Fruit fly (Drosophila melanogaster): ENCODE results near the gene Ddr.

Gene Ddr

DNA sequence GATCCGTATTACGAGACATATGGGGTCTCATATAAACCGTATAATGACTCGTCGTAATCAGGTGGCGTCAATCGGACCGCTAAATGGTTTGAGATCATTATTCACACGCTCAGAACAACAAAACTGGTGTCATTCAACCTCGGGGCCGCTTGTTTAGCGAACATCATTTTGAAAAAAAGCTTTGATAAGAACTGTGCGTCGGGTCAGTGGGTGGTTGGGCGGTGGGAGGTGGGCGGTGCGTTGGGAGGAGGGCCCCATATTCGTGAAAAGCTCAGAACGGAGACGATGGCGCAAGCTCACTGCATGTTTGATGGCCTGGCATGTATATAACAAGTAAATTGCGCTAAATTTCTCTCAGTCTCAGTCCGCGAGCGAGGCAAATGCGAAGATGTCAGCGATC, 2.6 kb downstream of the Ddr start, which contains the start of gene AANATL2:
Gene AANATL2 (plus strand): TSS at position 372 of the 400 bp plus-strand sequence.
- TF ChIP-seq svp (GFP tag) (peak; percentile 65), topi (GFP tag; optimal IDR thresholded peaks at IDR 0.05) (no peak), CG4318 (GFP tag; optimal IDR thresholded peaks at IDR 0.05) (no peak), vri (GFP tag; optimal IDR thresholded peaks at IDR 0.05) (peak; percentile 50)

DNA sequence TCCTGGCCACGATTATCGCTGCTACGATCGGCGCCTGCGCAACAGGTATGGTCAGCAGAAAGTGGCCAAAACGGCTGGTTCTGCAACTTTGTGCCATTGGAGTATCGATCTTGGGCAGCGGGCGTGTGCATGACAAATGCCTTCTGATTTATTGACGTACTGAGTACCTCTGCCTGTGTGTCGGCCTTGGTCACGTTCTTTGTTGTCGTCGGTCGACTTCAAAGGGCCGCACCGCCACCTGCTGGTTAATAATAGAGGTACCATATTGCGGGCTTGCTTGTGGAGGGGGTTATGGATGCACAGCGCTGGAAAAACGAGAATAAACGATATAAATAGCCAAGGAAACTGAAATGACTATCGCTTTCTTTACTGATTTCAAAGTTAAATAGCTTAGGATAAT, 6.7 kb downstream of the Ddr start:
- TF ChIP-seq dac (GFP tag; optimal IDR thresholded peaks at IDR 0.05) (no peak), spab (GFP tag; optimal IDR thresholded peaks at IDR 0.05) (no peak), Eip78C (GFP tag) (peak; percentile 8), lz (GFP tag; optimal IDR thresholded peaks at IDR 0.05) (no peak), Hr39 (GFP tag; optimal IDR thresholded peaks at IDR 0.05) (no peak), CG6276 (GFP tag; optimal IDR thresholded peaks at IDR 0.05) (no peak), Blimp-1 (GFP tag; optimal IDR thresholded peaks at IDR 0.05) (no peak), CG4318 (GFP tag; optimal IDR thresholded peaks at IDR 0.05) (no peak), dsx (GFP tag; optimal IDR thresholded peaks at IDR 0.05; ENCODE audit: poor library complexity, severe bottlenecking) (peak; percentile 60)

- TF ChIP-seq Blimp-1 (GFP tag; optimal IDR thresholded peaks at IDR 0.05) (no peak), Sox15 (GFP tag; optimal IDR thresholded peaks at IDR 0.05) (no peak), CG11762 (GFP tag; optimal IDR thresholded peaks at IDR 0.05; ENCODE audit: insufficient read depth) (no peak), Met (GFP tag; optimal IDR thresholded peaks at IDR 0.05) (no peak), eg (GFP tag; IDR thresholded peaks at IDR 0.05) (no peak), CG1621 (tag; optimal IDR thresholded peaks at IDR 0.05) (no peak), Hr38 (GFP tag; optimal IDR thresholded peaks at IDR 0.05) (no peak), vri (GFP tag; optimal IDR thresholded peaks at IDR 0.05) (no peak), achi (GFP tag; optimal IDR thresholded peaks at IDR 0.05) (no peak), Sox14 (GFP tag; optimal IDR thresholded peaks at IDR 0.05) (no peak), cyc (GFP tag; optimal IDR thresholded peaks at IDR 0.05) (no peak)
Observed at dm6 chr2L:6264390-6264789, 11.5 kb downstream of the Ddr start, which contains the start of gene CG13983. Gene CG13983 (minus strand): TSS chr2L:6264490.

- TF ChIP-seq acj6 (GFP tag; optimal IDR thresholded peaks at IDR 0.05) = no peak
- no peak for TF ChIP-seq salr (GFP tag; optimal IDR thresholded peaks at IDR 0.05)
- TF ChIP-seq ss (GFP tag; optimal IDR thresholded peaks at IDR 0.05) = no peak
- TF ChIP-seq CG7368 (GFP tag; optimal IDR thresholded peaks at IDR 0.05) = no peak
- no peak for TF ChIP-seq CG11902 (GFP tag; optimal IDR thresholded peaks at IDR 0.05)
- TF ChIP-seq CG32006 (GFP tag; optimal IDR thresholded peaks at IDR 0.05) = peak; percentile 24
- peak; percentile 32 for TF ChIP-seq Lpt (GFP tag; optimal IDR thresholded peaks at IDR 0.05)
- TF ChIP-seq Ets21C (GFP tag; optimal IDR thresholded peaks at IDR 0.05) = no peak
- TF ChIP-seq Eip75B (GFP tag; optimal IDR thresholded peaks at IDR 0.05) = no peak
- no peak for TF ChIP-seq CG11762 (GFP tag; optimal IDR thresholded peaks at IDR 0.05; ENCODE audit: insufficient read depth)
- TF ChIP-seq CG8119 (GFP tag; IDR thresholded peaks at IDR 0.05) = peak; percentile 68; the same call in 2 of the 3 replicates
- no peak for TF ChIP-seq CG10669 (GFP tag; optimal IDR thresholded peaks at IDR 0.05)
- TF ChIP-seq Met (GFP tag; optimal IDR thresholded peaks at IDR 0.05) = no peak
- no peak for TF ChIP-seq CG34406 (GFP tag; optimal IDR thresholded peaks at IDR 0.05)
- 0 out of 3 replicates have a peak, but pooled peaks have one; percentile 36 for TF ChIP-seq CG6163 (GFP tag; IDR thresholded peaks at IDR 0.05)
- TF ChIP-seq achi (GFP tag; optimal IDR thresholded peaks at IDR 0.05) = no peak
- peak; percentile 65 for TF ChIP-seq eg (GFP tag; IDR thresholded peaks at IDR 0.05)
- no peak for TF ChIP-seq fkh (GFP tag; optimal IDR thresholded peaks at IDR 0.05)
- TF ChIP-seq CG6276 (GFP tag; optimal IDR thresholded peaks at IDR 0.05) = peak; percentile 72
- peak; percentile 46 for TF ChIP-seq CG15336 (GFP tag; IDR thresholded peaks at IDR 0.05)
Observed at dm6 chr2L:6271384-6271783, 18.5 kb downstream of the Ddr start.

Measured in whole organism, prepupa.